Fruit fly (Drosophila melanogaster): Measurements from ENCODE around the gene CG11590.

- no peak for TF ChIP-seq CG8478 (optimal IDR thresholded peaks at IDR 0.05)
- no peak for TF ChIP-seq CTCF (optimal IDR thresholded peaks at IDR 0.05)
These were observed 27.1 kb downstream of the CG11590 start for dm6 chrX:14227043-14227442.

Measured in S2 (cell line).